Worm (Caenorhabditis elegans) whole organism, L1 larva: ENCODE results near the gene T28B11.1.

Source experiments
- C34B4.2 ChIP-seq: sonication (generic microtip); optimal IDR thresholded peaks from 2 replicates; lab custom pipeline; 2017; ENCODE audit warnings: mild to moderate bottlenecking, missing genetic modification characterization, missing compliant biosample characterization
- aha-1 ChIP-seq: fragments of 150-350 bp; optimal IDR thresholded peaks from 2 replicates; lab custom pipeline; 2014; ENCODE audit warnings: missing biosample characterization, missing genetic modification characterization
- aly-2 ChIP-seq: fragments of 150-350 bp; optimal IDR thresholded peaks from 2 replicates; lab custom pipeline; 2014; ENCODE audit warnings: missing biosample characterization, missing genetic modification characterization
- ama-1 ChIP-seq: fragments of 150-350 bp; optimal IDR thresholded peaks from 2 replicates; lab custom pipeline; 2014
- egl-27 ChIP-seq, 2 experiments: fragments of 150-350 bp in 1 of 2; sonication (generic microtip); optimal IDR thresholded peaks; 3 replicates each; lab custom pipeline; 2017 to 2018; ENCODE audit warnings: missing biosample characterization in 2 of 2, missing genetic modification characterization in 2 of 2, missing genetic modification reagents in 2 of 2
- elt-2 ChIP-seq: sonication (generic microtip); optimal IDR thresholded peaks from 2 replicates; lab custom pipeline; 2016; ENCODE audit warnings: missing genetic modification characterization, mild to moderate bottlenecking, inconsistent platforms, missing compliant biosample characterization, missing genetic modification reagents
- fkh-10 ChIP-seq: sonication (generic microtip); optimal IDR thresholded peaks from 2 replicates; lab custom pipeline; 2017; ENCODE audit warnings: missing biosample characterization, missing genetic modification reagents, missing genetic modification characterization
- mep-1 ChIP-seq: fragments of 150-350 bp; optimal IDR thresholded peaks from 2 replicates; lab custom pipeline; 2014; ENCODE audit warnings: missing biosample characterization, missing genetic modification characterization
- nhr-77 ChIP-seq: fragments of 150-350 bp; optimal IDR thresholded peaks from 2 replicates; lab custom pipeline; 2014; ENCODE audit warnings: missing biosample characterization, missing genetic modification characterization
- sox-4 ChIP-seq: sonication (generic microtip); optimal IDR thresholded peaks from 2 replicates; lab custom pipeline; 2016; ENCODE audit warnings: missing genetic modification characterization, missing compliant biosample characterization
- unc-130 ChIP-seq: fragments of 150-350 bp; optimal IDR thresholded peaks from 2 replicates; lab custom pipeline; 2017; ENCODE audit warnings: missing biosample characterization, missing genetic modification characterization, inconsistent platforms

- TF ChIP-seq sox-4 (tag; lab: Kevin White, UChicago) (no peak), C34B4.2 (tag; lab: Kevin White, UChicago) (no peak), aha-1 (no peak), unc-130 (tag; lab: Kevin White, UChicago) (peak; percentile 11), egl-27 (tag; optimal IDR thresholded peaks at IDR 0.05; lab: Kevin White, UChicago) (no peak), ama-1 (lab: Kevin White, UChicago) (no peak), elt-2 (no peak), nhr-77 (no peak), fkh-10 (GFP tag; lab: Kevin White, UChicago) (no peak), aly-2 (tag; lab: Kevin White, UChicago) (no peak), mep-1 (tag; lab: Kevin White, UChicago) (peak; percentile 14)
Measured at ce11 chrV:10664271-10664670, 68.0 kb downstream of the T28B11.1 start.
